Worm (Caenorhabditis elegans): ENCODE results near the gene dnc-1.

dnc-1 gene

ce11 chrIV:10951997-10952396 is 19.0 kb upstream of the dnc-1 start, which contains the start of gene Y69E1A.3:
Gene Y69E1A.3 (plus strand): TSS chrIV:10952297.
- TF ChIP-seq W03F9.2 (tag; optimal IDR thresholded peaks at IDR 0.05) (no peak), dao-5 (tag; optimal IDR thresholded peaks at IDR 0.05) (no peak), him-1 (tag; optimal IDR thresholded peaks at IDR 0.05) (no peak)

ce11 chrIV:10950363-10951214 is 17.6 kb upstream of the dnc-1 start:
- no peak for TF ChIP-seq dao-5 (tag; optimal IDR thresholded peaks at IDR 0.05)
- no peak for TF ChIP-seq him-1 (tag; optimal IDR thresholded peaks at IDR 0.05)
- TF ChIP-seq W03F9.2 (tag; optimal IDR thresholded peaks at IDR 0.05): no peak

ce11 chrIV:10949510-10949909 is 16.5 kb upstream of the dnc-1 start, which contains the start of gene nsph-3.1:
Gene nsph-3.1 (plus strand): TSS chrIV:10949810.
- TF ChIP-seq W03F9.2 (tag; optimal IDR thresholded peaks at IDR 0.05): no peak
- TF ChIP-seq dao-5 (tag; optimal IDR thresholded peaks at IDR 0.05): no peak
- TF ChIP-seq him-1 (tag; optimal IDR thresholded peaks at IDR 0.05): no peak

DNA sequence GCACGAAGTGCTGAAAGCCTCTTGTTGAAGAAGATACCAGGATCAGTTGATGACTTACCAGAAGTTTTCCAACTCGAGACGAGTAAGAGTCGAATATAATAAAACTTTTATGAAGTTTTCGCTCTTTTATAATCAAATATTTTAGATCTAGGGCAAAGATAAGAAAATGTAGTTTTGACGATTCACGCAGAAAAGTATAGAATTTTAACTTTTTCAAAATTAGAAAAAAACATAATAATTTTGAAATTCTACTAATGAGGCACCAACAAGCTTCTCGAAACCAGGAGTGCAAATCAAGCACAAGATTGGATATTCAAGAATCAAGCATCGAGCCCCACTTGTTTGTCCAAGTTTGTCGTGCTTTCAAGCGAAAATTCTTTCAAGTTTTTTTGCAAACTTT is 15.8 kb upstream of the dnc-1 start, which contains the start of gene Y69E1A.1:
TSS of gene Y69E1A.1 (minus strand) at position 101 of the 400 bp plus-strand sequence.
- no peak for TF ChIP-seq dao-5 (tag; optimal IDR thresholded peaks at IDR 0.05)
- TF ChIP-seq him-1 (tag; optimal IDR thresholded peaks at IDR 0.05): no peak
- TF ChIP-seq W03F9.2 (tag; optimal IDR thresholded peaks at IDR 0.05): no peak

- TF ChIP-seq him-1 (tag; optimal IDR thresholded peaks at IDR 0.05): no peak
- no peak for TF ChIP-seq dao-5 (tag; optimal IDR thresholded peaks at IDR 0.05)
- TF ChIP-seq W03F9.2 (tag; optimal IDR thresholded peaks at IDR 0.05): peak; percentile 80
These were observed 4.0 kb upstream of the dnc-1 start, which contains the start of gene fic-1 for ce11 chrIV:10936906-10937540. Gene fic-1 (plus strand): TSS chrIV:10937454.

- TF ChIP-seq him-1 (tag; optimal IDR thresholded peaks at IDR 0.05) (peak; percentile 38), dao-5 (tag; optimal IDR thresholded peaks at IDR 0.05) (peak; percentile 4), W03F9.2 (tag; optimal IDR thresholded peaks at IDR 0.05) (peak; percentile 83)
These were observed 3.0 kb upstream of the dnc-1 start, which contains the start of gene lgg-2 for ce11 chrIV:10935853-10936491. Gene lgg-2 (minus strand): TSS chrIV:10935903.

ce11 chrIV:10935336-10935735 is 2.3 kb upstream of the dnc-1 start:
- TF ChIP-seq him-1 (tag; optimal IDR thresholded peaks at IDR 0.05) (peak; percentile 70), W03F9.2 (tag; optimal IDR thresholded peaks at IDR 0.05) (peak; percentile 81), dao-5 (tag; optimal IDR thresholded peaks at IDR 0.05) (no peak)

DNA sequence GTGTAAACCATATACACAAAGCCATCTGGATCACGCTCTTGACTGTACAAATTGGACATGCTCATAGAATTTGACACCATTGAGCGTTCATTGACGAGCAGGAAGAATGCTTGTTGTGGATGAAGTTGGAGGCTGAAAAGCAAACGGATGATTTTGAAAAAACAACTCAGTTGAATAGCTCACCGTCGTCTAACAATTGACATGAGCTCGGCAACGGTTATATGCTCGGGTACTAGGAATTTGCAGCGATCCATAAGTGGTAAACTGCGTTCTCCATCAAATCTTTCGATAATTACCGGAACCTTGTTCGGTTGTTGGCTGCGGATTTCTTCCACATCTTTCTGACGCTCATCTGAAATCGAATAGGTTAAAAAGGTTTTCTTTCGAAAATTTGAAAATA is 1.8 kb upstream of the dnc-1 start:
- TF ChIP-seq him-1 (tag; optimal IDR thresholded peaks at IDR 0.05) (no peak), W03F9.2 (tag; optimal IDR thresholded peaks at IDR 0.05) (no peak), dao-5 (tag; optimal IDR thresholded peaks at IDR 0.05) (no peak)

ce11 chrIV:10933777-10934546 is 959 bp upstream of the dnc-1 start:
- no peak for TF ChIP-seq dao-5 (tag; optimal IDR thresholded peaks at IDR 0.05)
- peak; percentile 11 for TF ChIP-seq him-1 (tag; optimal IDR thresholded peaks at IDR 0.05)
- TF ChIP-seq W03F9.2 (tag; optimal IDR thresholded peaks at IDR 0.05): peak; percentile 8

DNA sequence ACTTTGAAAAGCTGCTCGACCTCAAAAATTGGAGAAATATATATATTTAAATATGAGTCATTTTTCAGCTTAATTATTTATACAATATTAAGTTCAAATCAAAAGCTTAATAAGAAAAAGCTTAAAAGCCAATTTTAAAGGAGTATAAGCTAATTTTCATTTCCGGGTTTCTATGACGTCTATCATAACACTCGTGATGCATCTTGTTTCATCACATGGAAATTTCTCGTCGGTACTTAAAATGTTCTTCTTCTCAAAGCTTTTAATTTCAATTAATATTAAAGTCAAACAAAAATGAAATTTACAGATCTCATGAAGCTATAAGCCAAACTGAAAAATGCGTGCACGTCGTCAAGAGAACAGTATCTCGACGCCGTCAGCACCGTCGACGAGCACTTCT is 13.2 kb downstream of the dnc-1 start, which contains the start of gene rbr-2:
TSS of gene rbr-2 (plus strand) at position 301 of the 400 bp plus-strand sequence.
- TF ChIP-seq him-1 (tag; optimal IDR thresholded peaks at IDR 0.05) (no peak), W03F9.2 (tag; optimal IDR thresholded peaks at IDR 0.05) (no peak), dao-5 (tag; optimal IDR thresholded peaks at IDR 0.05) (no peak)

ce11 chrIV:10918877-10919560 is 14.0 kb downstream of the dnc-1 start:
- TF ChIP-seq W03F9.2 (tag; optimal IDR thresholded peaks at IDR 0.05): peak; percentile 82
- TF ChIP-seq dao-5 (tag; optimal IDR thresholded peaks at IDR 0.05): no peak

- TF ChIP-seq him-1 (tag; optimal IDR thresholded peaks at IDR 0.05): no peak
These were observed 16.9 kb downstream of the dnc-1 start for ce11 chrIV:10916134-10916533.

Data from whole organism, L4/young adult.